Fruit fly (Drosophila melanogaster) whole organism, embryonic: Measurements from ENCODE around the gene yrt.
A peak's percentile ranks its signal among the peaks of the same experiment; 100 is the strongest.

ENCODE experiments used
- ATbp ChIP-seq: fragments of 200-800 bp; sonication (Bioruptor generic); optimal IDR thresholded peaks from 2 replicates; lab custom pipeline; 2017; ENCODE audit warnings: missing biosample characterization, mild to moderate bottlenecking, missing genetic modification characterization, missing genetic modification reagents
- Awh ChIP-seq: fragments of 200-800 bp; sonication (Bioruptor generic); IDR thresholded peaks from 2 replicates; pipeline ENCODE4, ENCODE4 v1.3.6; 2022; ENCODE audit warnings: missing biosample characterization, missing genetic modification characterization
- Blimp-1 ChIP-seq: fragments of 200-800 bp; sonication (Bioruptor generic); optimal IDR thresholded peaks from 3 replicates; lab custom pipeline; 2018; ENCODE audit warnings: missing biosample characterization, missing genetic modification characterization, mild to moderate bottlenecking, moderate library complexity, missing genetic modification reagents
- Bteb2 ChIP-seq: fragments of 200-800 bp; sonication (Bioruptor generic); optimal IDR thresholded peaks from 2 replicates; lab custom pipeline; 2016; ENCODE audit warnings: missing biosample characterization, missing genetic modification characterization
- CG10431 ChIP-seq: fragments of 200-800 bp; sonication (Bioruptor generic); optimal IDR thresholded peaks from 3 replicates; lab custom pipeline; 2018; ENCODE audit warnings: missing biosample characterization, mild to moderate bottlenecking, missing genetic modification characterization
- CG10979 ChIP-seq: fragments of 200-800 bp; sonication (Bioruptor generic); optimal IDR thresholded peaks from 2 replicates; lab custom pipeline; 2018; ENCODE audit warnings: missing biosample characterization, mild to moderate bottlenecking, missing genetic modification characterization, moderate library complexity
- CG11093 ChIP-seq: fragments of 200-800 bp; sonication (Bioruptor generic); IDR thresholded peaks from 3 replicates; pipeline ENCODE4 v1.3.6; 2022; ENCODE audit warnings: missing biosample characterization, missing genetic modification characterization
- CG13424 ChIP-seq: fragments of 200-800 bp; sonication (Bioruptor generic); optimal IDR thresholded peaks from 2 replicates; lab custom pipeline; 2019; ENCODE audit warnings: missing biosample characterization, mild to moderate bottlenecking, missing genetic modification characterization, moderate library complexity
- CG14014 ChIP-seq: fragments of 200-800 bp; sonication (Bioruptor generic); IDR thresholded peaks from 2 replicates; pipeline ENCODE4 v1.3.6; 2022; ENCODE audit warnings: missing biosample characterization, missing genetic modification characterization
- CG1603 ChIP-seq: fragments of 200-800 bp; sonication (Bioruptor generic); optimal IDR thresholded peaks from 2 replicates; lab custom pipeline; 2019; ENCODE audit warnings: missing biosample characterization, mild to moderate bottlenecking, missing genetic modification characterization, moderate library complexity
- CG16863 ChIP-seq: fragments of 200-800 bp; sonication (Bioruptor generic); optimal IDR thresholded peaks from 3 replicates; lab custom pipeline; 2016; ENCODE audit warnings: missing biosample characterization, missing genetic modification characterization
- CG18619 ChIP-seq: fragments of 200-800 bp; sonication (Bioruptor generic); optimal IDR thresholded peaks from 3 replicates; lab custom pipeline; 2017; ENCODE audit warnings: missing biosample characterization, mild to moderate bottlenecking, missing genetic modification characterization
- CG2678 ChIP-seq: fragments of 200-800 bp; sonication (Bioruptor generic); optimal IDR thresholded peaks from 3 replicates; lab custom pipeline; 2019; ENCODE audit warnings: missing biosample characterization, mild to moderate bottlenecking, missing genetic modification characterization, moderate library complexity
- CG2875 ChIP-seq: fragments of 200-800 bp; sonication (Bioruptor generic); optimal IDR thresholded peaks from 2 replicates; lab custom pipeline; 2017; ENCODE audit warnings: missing biosample characterization, mild to moderate bottlenecking, missing genetic modification characterization, missing genetic modification reagents
- CG32772 ChIP-seq: fragments of 200-800 bp; sonication (Bioruptor generic); IDR thresholded peaks from 2 replicates; pipeline ENCODE4 v1.3.6; 2022; ENCODE audit warnings: missing biosample characterization, missing genetic modification characterization
- CG3281 ChIP-seq: fragments of 200-800 bp; sonication (Bioruptor generic); optimal IDR thresholded peaks from 3 replicates; lab custom pipeline; 2017; ENCODE audit warnings: missing biosample characterization, mild to moderate bottlenecking, missing genetic modification characterization
- CG4282 ChIP-seq: fragments of 200-800 bp; sonication (Bioruptor generic); optimal IDR thresholded peaks from 2 replicates; lab custom pipeline; 2016; ENCODE audit warnings: missing biosample characterization, missing genetic modification characterization
- CG4820 ChIP-seq: fragments of 200-800 bp; sonication (Bioruptor generic); optimal IDR thresholded peaks from 3 replicates; lab custom pipeline; 2016; ENCODE audit warnings: missing biosample characterization, missing genetic modification characterization
- CG6765 ChIP-seq: fragments of 200-800 bp; sonication (Bioruptor generic); optimal IDR thresholded peaks from 3 replicates; lab custom pipeline; 2017; ENCODE audit warnings: missing biosample characterization, mild to moderate bottlenecking, missing genetic modification characterization
- CG8089 ChIP-seq: fragments of 200-800 bp; sonication (Bioruptor generic); optimal IDR thresholded peaks from 3 replicates; lab custom pipeline; 2016; ENCODE audit warnings: missing biosample characterization, missing genetic modification characterization
- CG8765 ChIP-seq: fragments of 200-800 bp; sonication (Bioruptor generic); IDR thresholded peaks from 2 replicates; pipeline ENCODE4 v1.3.6; 2022; ENCODE audit warnings: missing biosample characterization, missing genetic modification characterization
- CG9932 ChIP-seq: fragments of 200-800 bp; sonication (Bioruptor generic); IDR thresholded peaks from 2 replicates; pipeline ENCODE4 v1.3.6; 2022; ENCODE audit warnings: missing biosample characterization, missing genetic modification characterization
- Deaf1 ChIP-seq: fragments of 200-800 bp; optimal IDR thresholded peaks from 3 replicates; lab custom pipeline; 2019; ENCODE audit warnings: missing biosample characterization, mild to moderate bottlenecking, missing genetic modification characterization, moderate library complexity
- Fer2 ChIP-seq: fragments of 200-800 bp; sonication (Bioruptor generic); optimal IDR thresholded peaks from 2 replicates; lab custom pipeline; 2018; ENCODE audit warnings: missing biosample characterization, mild to moderate bottlenecking, missing genetic modification characterization, moderate library complexity
- GATAe ChIP-seq: fragments of 200-800 bp; sonication (Bioruptor generic); conservative IDR thresholded peaks from 2 replicates; pipeline ENCODE4 v1.3.6; 2022; ENCODE audit warnings: missing biosample characterization, missing genetic modification characterization
- Gug ChIP-seq: fragments of 200-800 bp; sonication (Bioruptor generic); IDR thresholded peaks from 4 replicates; pipeline ENCODE4 v1.3.6; 2022; ENCODE audit warnings: missing biosample characterization, missing genetic modification characterization
- H15 ChIP-seq: fragments of 200-800 bp; sonication (Bioruptor generic); IDR thresholded peaks from 3 replicates; pipeline ENCODE4 v1.3.6; 2022; ENCODE audit warnings: missing biosample characterization, missing genetic modification characterization
- Hmx ChIP-seq: fragments of 200-800 bp; sonication (Bioruptor generic); optimal IDR thresholded peaks from 2 replicates; lab custom pipeline; 2016; ENCODE audit warnings: missing biosample characterization, missing genetic modification characterization
- Hr51 ChIP-seq, 2 experiments: fragments of 200-800 bp; sonication (Bioruptor generic); optimal IDR thresholded peaks; 2 replicates in 1 of 2; 3 replicates in 1 of 2; lab custom pipeline; 2016 to 2018; ENCODE audit warnings: missing biosample characterization in 2 of 2, missing genetic modification characterization in 2 of 2, mild to moderate bottlenecking in 1 of 2, moderate library complexity in 1 of 2
- Mrtf ChIP-seq: fragments of 200-800 bp; sonication (Bioruptor generic); IDR thresholded peaks from 3 replicates; pipeline ENCODE4 v1.3.6; 2022; ENCODE audit warnings: missing biosample characterization, missing genetic modification characterization
- NC2β ChIP-seq: fragments of 200-800 bp; sonication (Bioruptor generic); optimal IDR thresholded peaks from 2 replicates; lab custom pipeline; 2016; ENCODE audit warnings: missing biosample characterization, missing genetic modification characterization
- Sry-β ChIP-seq: fragments of 200-800 bp; sonication (Bioruptor generic); optimal IDR thresholded peaks from 2 replicates; lab custom pipeline; 2018; ENCODE audit warnings: missing biosample characterization, mild to moderate bottlenecking, missing genetic modification characterization, moderate library complexity
- Xbp1 ChIP-seq: fragments of 200-800 bp; sonication (Bioruptor generic); optimal IDR thresholded peaks from 3 replicates; lab custom pipeline; 2016; ENCODE audit warnings: missing biosample characterization, mild to moderate bottlenecking, missing genetic modification characterization
- YL-1 ChIP-seq: fragments of 200-800 bp; sonication (Bioruptor generic); optimal IDR thresholded peaks from 3 replicates; lab custom pipeline; 2017; ENCODE audit warnings: missing biosample characterization, mild to moderate bottlenecking, missing genetic modification characterization
- bsh ChIP-seq, 2 experiments: fragments of 200-800 bp; sonication (Bioruptor generic); optimal IDR thresholded peaks; 2 replicates each; lab custom pipeline; 2017 to 2018; ENCODE audit warnings: mild to moderate bottlenecking in 2 of 2, missing biosample characterization in 2 of 2, missing genetic modification characterization in 2 of 2, moderate library complexity in 1 of 2
- crol ChIP-seq: fragments of 200-800 bp; sonication (Bioruptor generic); IDR thresholded peaks from 2 replicates; pipeline ENCODE4 v1.3.6; 2022; ENCODE audit warnings: missing biosample characterization, missing genetic modification characterization
- exex ChIP-seq: fragments of 200-800 bp; sonication (Bioruptor generic); optimal IDR thresholded peaks from 4 replicates; lab custom pipeline; 2018; ENCODE audit warnings: missing biosample characterization, mild to moderate bottlenecking, missing genetic modification characterization, moderate library complexity
- fru ChIP-seq: fragments of >200 bp; optimal IDR thresholded peaks from 2 replicates; lab custom pipeline; 2017
- ham ChIP-seq: fragments of 200-800 bp; sonication (Bioruptor generic); IDR thresholded peaks from 2 replicates; pipeline ENCODE4 v1.3.6; 2022; ENCODE audit warnings: missing biosample characterization, missing genetic modification characterization
- hkb ChIP-seq, 2 experiments: fragments of 200-800 bp in 1 of 2; fragments of >200 bp in 1 of 2; sonication (Bioruptor generic) in 1 of 2; IDR thresholded peaks in 1 of 2; optimal IDR thresholded peaks in 1 of 2; 2 replicates each; pipeline versions ENCODE4 v1.3.6 to Lab custom; 2017 to 2022; ENCODE audit warnings: missing biosample characterization in 1 of 2, missing genetic modification characterization in 1 of 2
- kay ChIP-seq: fragments of 200-800 bp; sonication (Bioruptor generic); optimal IDR thresholded peaks from 2 replicates; lab custom pipeline; 2016; ENCODE audit warnings: missing biosample characterization, missing genetic modification characterization
- ken ChIP-seq: fragments of 200-800 bp; sonication (Bioruptor generic); IDR thresholded peaks from 3 replicates; pipeline ENCODE4 v1.3.6; 2022; ENCODE audit warnings: missing biosample characterization, missing genetic modification characterization
- lbe ChIP-seq: fragments of 200-800 bp; sonication (Bioruptor generic); optimal IDR thresholded peaks from 2 replicates; lab custom pipeline; 2016; ENCODE audit warnings: missing biosample characterization, mild to moderate bottlenecking, missing genetic modification characterization
- odd ChIP-seq: fragments of 200-800 bp; sonication (Bioruptor generic); optimal IDR thresholded peaks from 2 replicates; lab custom pipeline; 2017; ENCODE audit warnings: missing biosample characterization, mild to moderate bottlenecking, missing genetic modification characterization
- pum ChIP-seq: fragments of 200-800 bp; sonication (Bioruptor generic); optimal IDR thresholded peaks from 2 replicates; lab custom pipeline; 2016; ENCODE audit warnings: missing biosample characterization, missing genetic modification characterization
- sc ChIP-seq, 3 experiments: fragments of >200 bp in 2 of 3; fragments of 200-800 bp in 1 of 3; sonication (Bioruptor generic) in 1 of 3; optimal IDR thresholded peaks; 2 replicates in 2 of 3; 3 replicates in 1 of 3; lab custom pipeline; 2017; ENCODE audit warnings: mild to moderate bottlenecking in 1 of 3, missing biosample characterization in 1 of 3, missing genetic modification characterization in 1 of 3, missing genetic modification reagents in 1 of 3
- sens-2 ChIP-seq: fragments of 200-800 bp; sonication (Bioruptor generic); IDR thresholded peaks from 2 replicates; pipeline ENCODE4 v1.3.6; 2022; ENCODE audit warnings: missing biosample characterization, missing genetic modification characterization
- slp2 ChIP-seq: fragments of 200-800 bp; sonication (Bioruptor generic); optimal IDR thresholded peaks from 2 replicates; lab custom pipeline; 2016; ENCODE audit warnings: missing biosample characterization, missing genetic modification characterization
- stwl ChIP-seq: fragments of 200-800 bp; sonication (Bioruptor generic); optimal IDR thresholded peaks from 3 replicates; lab custom pipeline; 2018; ENCODE audit warnings: missing biosample characterization, mild to moderate bottlenecking, missing genetic modification characterization, moderate library complexity

yrt gene

dm6 chr3R:13453955-13454354 is 19.2 kb upstream of the yrt start (continued):
- peak; percentile 44 for TF ChIP-seq CG4820 (GFP tag; lab: Kevin White, UChicago)
- peak; percentile 45 for TF ChIP-seq CG6765 (GFP tag; lab: Kevin White, UChicago)
- no peak for TF ChIP-seq CG4282 (GFP tag; lab: Kevin White, UChicago)
- TF ChIP-seq Deaf1 (tag; lab: Kevin White, UChicago): no peak
- TF ChIP-seq Awh (GFP tag; lab: Robert Waterston, UW): peak; percentile 59
- no peak for TF ChIP-seq CG10431 (GFP tag; lab: Kevin White, UChicago)
- no peak for TF ChIP-seq fru (lab: Kevin White, UChicago)
- TF ChIP-seq bsh (GFP tag; optimal IDR thresholded peaks at IDR 0.05; lab: Kevin White, UChicago): peak in 1 of 2 experiments; percentile 78
- 0 out of 3 replicates have a peak, but pooled peaks have one; percentile 24 for TF ChIP-seq CG11093 (GFP tag; lab: Robert Waterston, UW)
- TF ChIP-seq Gug (GFP tag; lab: Robert Waterston, UW): peak; percentile 44; the same call in 2 of the 4 replicates
- TF ChIP-seq CG2875 (GFP tag; lab: Kevin White, UChicago): peak; percentile 22
- peak; percentile 57 for TF ChIP-seq Bteb2 (GFP tag; lab: Kevin White, UChicago)
- no peak; the same call in 1 of the 2 replicates for TF ChIP-seq GATAe (GFP tag; lab: Robert Waterston, UW)
- TF ChIP-seq CG18619 (GFP tag; lab: Kevin White, UChicago): peak; percentile 64
- TF ChIP-seq Xbp1 (GFP tag; lab: Kevin White, UChicago): peak; percentile 64
- no peak for TF ChIP-seq sc (optimal IDR thresholded peaks at IDR 0.05; lab: Kevin White, UChicago)
- no peak for TF ChIP-seq sc (GFP tag; optimal IDR thresholded peaks at IDR 0.05; lab: Kevin White, UChicago)
- peak; percentile 76 for TF ChIP-seq CG14014
- TF ChIP-seq CG1603 (tag; lab: Kevin White, UChicago): no peak
- TF ChIP-seq Sry-β (GFP tag; lab: Kevin White, UChicago): no peak
- TF ChIP-seq hkb (optimal IDR thresholded peaks at IDR 0.05; lab: Kevin White, UChicago): no peak
- peak; percentile 83; the same call in 1 of the 2 replicates for TF ChIP-seq hkb (GFP tag; IDR thresholded peaks at IDR 0.05; lab: Robert Waterston, UW)
- TF ChIP-seq YL-1 (GFP tag; lab: Kevin White, UChicago): no peak
- peak; percentile 90 for TF ChIP-seq CG9932
- no peak for TF ChIP-seq crol (GFP tag; lab: Robert Waterston, UW)
- peak; percentile 24 for TF ChIP-seq exex (tag; lab: Kevin White, UChicago)
- peak; percentile 29 for TF ChIP-seq odd
- peak; percentile 63 for TF ChIP-seq CG32772 (GFP tag; lab: Robert Waterston, UW)
- 0 out of 2 replicates have a peak, but pooled peaks have one; percentile 17 for TF ChIP-seq ham (GFP tag; lab: Robert Waterston, UW)
- peak; percentile 64 for TF ChIP-seq CG13424 (tag; lab: Kevin White, UChicago)
- peak; percentile 50 for TF ChIP-seq Hmx (GFP tag; lab: Kevin White, UChicago)
- peak; percentile 46 for TF ChIP-seq CG16863
- TF ChIP-seq slp2: no peak
- peak; percentile 33 for TF ChIP-seq pum (GFP tag; lab: Kevin White, UChicago)
- peak; percentile 73 for TF ChIP-seq CG3281 (GFP tag; lab: Kevin White, UChicago)
- TF ChIP-seq Blimp-1 (GFP tag; lab: Kevin White, UChicago): peak; percentile 80
- no peak for TF ChIP-seq stwl (tag; lab: Kevin White, UChicago)
- TF ChIP-seq kay (GFP tag; lab: Kevin White, UChicago): peak; percentile 36
- TF ChIP-seq Mrtf (GFP tag; lab: Robert Waterston, UW): peak; percentile 57; the same call in 2 of the 3 replicates
- TF ChIP-seq CG8089 (GFP tag; lab: Kevin White, UChicago): no peak
- TF ChIP-seq ken (GFP tag; lab: Robert Waterston, UW): peak; percentile 61; the same call in 2 of the 3 replicates
- TF ChIP-seq H15 (GFP tag; lab: Robert Waterston, UW): 0 out of 3 replicates have a peak, but pooled peaks have one; percentile 53
- TF ChIP-seq NC2β (GFP tag; lab: Kevin White, UChicago): no peak
- TF ChIP-seq CG2678 (tag; lab: Kevin White, UChicago): peak; percentile 87
- peak; percentile 79 for TF ChIP-seq CG10979 (tag; lab: Kevin White, UChicago)
- TF ChIP-seq ATbp (GFP tag; lab: Kevin White, UChicago): peak; percentile 47
- TF ChIP-seq Hr51 (GFP tag; optimal IDR thresholded peaks at IDR 0.05; lab: Kevin White, UChicago): peak in 1 of 2 experiments; percentile 67
- no peak for TF ChIP-seq sens-2
- TF ChIP-seq Fer2 (tag; lab: Kevin White, UChicago): no peak
- no peak for TF ChIP-seq lbe (GFP tag; lab: Kevin White, UChicago)
- 0 out of 2 replicates have a peak, but pooled peaks have one; percentile 56 for TF ChIP-seq CG8765
